Fruit fly (Drosophila melanogaster) S2 (cell line): ENCODE data around the gene Tsp26A.

Source experiments
- CG8478 ChIP-seq: fragments of >200 bp; optimal IDR thresholded peaks from 2 replicates; lab custom pipeline; 2018
- CTCF ChIP-seq, 2 experiments: fragments of >200 bp; optimal IDR thresholded peaks; 2 replicates each; lab custom pipeline; 2018

dm6 chr2L:5956706-5957105, 43.3 kb upstream of the Tsp26A start, which contains the start of the genes CG13998 and Vm26Ab:
- TF ChIP-seq CG8478 (no peak), CTCF (optimal IDR thresholded peaks at IDR 0.05; lab: Kevin White, UChicago) (no peak)
